Worm (Caenorhabditis elegans) whole organism, mixed stage, embryonic: Measurements from ENCODE around the gene hpo-10.

Source experiments
- blmp-1 ChIP-seq: fragments of 150-350 bp; optimal IDR thresholded peaks from 2 replicates; lab custom pipeline; 2014; ENCODE audit warnings: missing biosample characterization, missing genetic modification characterization
- ceh-83 ChIP-seq: fragments of 200-800 bp; sonication (Bioruptor generic); optimal IDR thresholded peaks from 2 replicates; lab custom pipeline; 2018; ENCODE audit warnings: mild to moderate bottlenecking, missing genetic modification characterization, missing compliant biosample characterization
- sem-2 ChIP-seq: fragments of 200-800 bp; sonication (Bioruptor generic); optimal IDR thresholded peaks from 2 replicates; lab custom pipeline; 2018; ENCODE audit warnings: mild to moderate bottlenecking, missing genetic modification characterization, missing compliant biosample characterization
- unc-39 ChIP-seq: fragments of 150-350 bp; optimal IDR thresholded peaks from 2 replicates; lab custom pipeline; 2014; ENCODE audit warnings: missing biosample characterization, missing genetic modification characterization
- unc-62 ChIP-seq: fragments of 150-350 bp; optimal IDR thresholded peaks from 2 replicates; lab custom pipeline; 2014; ENCODE audit warnings: missing biosample characterization, missing genetic modification reagents, missing genetic modification characterization

- no peak for TF ChIP-seq blmp-1 (tag; lab: Kevin White, UChicago)
- no peak for TF ChIP-seq ceh-83 (GFP tag; lab: Kevin White, UChicago)
- no peak for TF ChIP-seq sem-2 (GFP tag; lab: Kevin White, UChicago)
- TF ChIP-seq unc-39 (tag; lab: Kevin White, UChicago): no peak
- TF ChIP-seq unc-62 (GFP tag; lab: Kevin White, UChicago): no peak
Measured at ce11 chrIII:5869429-5869828, 9.9 kb upstream of the hpo-10 start, which contains the start of gene F01F1.15.
